Fruit fly (Drosophila melanogaster) S2 (cell line): ENCODE measurements around the gene CG13069.

ENCODE experiments used
- CG8478 ChIP-seq: fragments of >200 bp; optimal IDR thresholded peaks from 2 replicates; lab custom pipeline; 2018
- CTCF ChIP-seq, 2 experiments: fragments of >200 bp; optimal IDR thresholded peaks; 2 replicates each; lab custom pipeline; 2018

dm6 chr3L:16217935-16218334 is 47.2 kb upstream of the CG13069 start:
- no peak for TF ChIP-seq CG8478 (lab: Kevin White, UChicago)
- TF ChIP-seq CTCF (optimal IDR thresholded peaks at IDR 0.05; lab: Kevin White, UChicago), result no peak
